Worm (Caenorhabditis elegans): ENCODE data around the gene R11D1.1.

DNA sequence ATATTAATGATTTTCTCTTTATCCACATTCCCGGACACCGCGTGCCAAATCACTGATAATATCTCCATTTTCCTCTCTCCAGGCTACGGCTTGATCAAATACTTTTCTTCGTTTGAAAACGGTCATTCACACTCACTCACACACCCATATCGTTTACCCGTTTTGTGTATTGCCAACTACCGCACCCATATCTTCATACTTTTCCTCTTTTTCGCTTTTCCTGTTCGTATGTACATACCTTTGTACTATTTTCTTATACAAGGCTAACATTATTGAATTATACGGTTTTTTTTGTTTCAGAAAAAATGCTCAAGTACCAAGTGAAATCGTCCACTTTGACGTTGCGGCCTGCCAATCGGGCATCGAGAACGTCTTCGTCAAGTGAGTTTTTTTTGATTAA is 36.3 kb upstream of the R11D1.1 start, which contains the start of gene W05B10.4:
- TF ChIP-seq ceh-22 (tag; optimal IDR thresholded peaks at IDR 0.05) (no peak), nhr-232 (tag; optimal IDR thresholded peaks at IDR 0.05) (no peak), ceh-24 (tag; optimal IDR thresholded peaks at IDR 0.05) (no peak), nhr-11 (tag; optimal IDR thresholded peaks at IDR 0.05) (no peak), F13H6.1 (tag; optimal IDR thresholded peaks at IDR 0.05) (no peak)

Data from whole organism, late embryonic.